Fruit fly (Drosophila melanogaster): Measurements from ENCODE around the gene CG32371.

DNA sequence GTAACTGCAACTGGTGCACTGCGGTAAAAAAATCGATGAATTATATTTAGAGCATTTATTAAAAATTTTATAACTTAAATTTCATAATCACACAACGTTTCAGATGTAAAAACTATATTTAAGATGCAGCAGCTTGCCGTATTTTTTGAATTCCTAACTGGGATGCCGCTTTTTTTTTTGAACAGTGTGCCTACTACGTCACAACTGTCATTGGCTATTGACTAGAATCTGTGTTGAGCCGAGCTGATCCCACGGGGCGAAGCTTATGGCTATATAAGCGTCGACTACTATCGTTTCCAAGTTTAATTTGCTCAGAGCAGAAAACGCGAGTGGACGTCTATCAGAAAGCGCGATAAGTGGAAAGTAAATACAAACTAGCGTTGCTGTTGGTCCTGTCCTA is 14.0 kb downstream of the CG32371 start, which contains the start of gene CG7409:
- TF ChIP-seq CG8478 (optimal IDR thresholded peaks at IDR 0.05): no peak
- no peak for TF ChIP-seq CTCF (optimal IDR thresholded peaks at IDR 0.05)

All from S2 (cell line).